Comparison of ENCODE assay signal across 1 worm cellular context in genomic region chrX:14161684-14162347, ce11.
TF ChIP-seq lines count a peak whose summit lies in the region.

lgc-25 (minus strand) TSS chrX:14161734.

TF ChIP-seq in whole organism, young adult, 124 proteins besides CTCF, POLR2A, EP300 and RAD21 (continued from another document):
- TF ChIP-seq ztf-28 (GFP tag; IDR thresholded peaks at IDR 0.05; lab: Robert Waterston, UW) (no peak), attf-3 (GFP tag; conservative IDR thresholded peaks at IDR 0.05; lab: Robert Waterston, UW) (no peak), F57A8.1 (GFP tag; optimal IDR thresholded peaks at IDR 0.05; lab: Kevin White, UChicago) (no peak), ceh-100 (GFP tag; IDR thresholded peaks at IDR 0.05; lab: Robert Waterston, UW) (no peak), tbx-9 (tag; optimal IDR thresholded peaks at IDR 0.05; lab: Kevin White, UChicago; ENCODE audit: borderline replicate concordance) (no peak), let-607 (tag; optimal IDR thresholded peaks at IDR 0.05; lab: Kevin White, UChicago) (peak in 1 of 2 experiments; percentile 65), ztf-18 (tag; optimal IDR thresholded peaks at IDR 0.05; lab: Kevin White, UChicago) (peak; percentile 72), C17E4.6 (GFP tag; IDR thresholded peaks at IDR 0.05; lab: Robert Waterston, UW) (no peak), F33H1.4 (GFP tag; IDR thresholded peaks at IDR 0.05; lab: Robert Waterston, UW) (no peak), zfh-2 (GFP tag; conservative IDR thresholded peaks at IDR 0.05; lab: Robert Waterston, UW) (no peak), madf-10 (tag; optimal IDR thresholded peaks at IDR 0.05; lab: Kevin White, UChicago) (peak; percentile 55), C06A6.2 (GFP tag; conservative IDR thresholded peaks at IDR 0.05; lab: Robert Waterston, UW) (no peak), nfyb-1 (GFP tag; IDR thresholded peaks at IDR 0.05; lab: Robert Waterston, UW) (peak; percentile 65), nhr-27 (tag; optimal IDR thresholded peaks at IDR 0.05; lab: Kevin White, UChicago) (no peak), nhr-179 (tag; optimal IDR thresholded peaks at IDR 0.05; lab: Kevin White, UChicago) (peak; percentile 50), him-1 (tag; optimal IDR thresholded peaks at IDR 0.05; lab: Kevin White, UChicago) (peak; percentile 83), ceh-27 (GFP tag; optimal IDR thresholded peaks at IDR 0.05; lab: Kevin White, UChicago) (no peak), T07F8.4 (tag; optimal IDR thresholded peaks at IDR 0.05; lab: Kevin White, UChicago) (peak; percentile 73), nhr-80 (tag; optimal IDR thresholded peaks at IDR 0.05; lab: Kevin White, UChicago) (no peak), ceh-79 (tag; optimal IDR thresholded peaks at IDR 0.05; lab: Kevin White, UChicago) (no peak), T26A5.8 (tag; optimal IDR thresholded peaks at IDR 0.05; lab: Kevin White, UChicago) (no peak), lag-1 (GFP tag; IDR thresholded peaks at IDR 0.05; lab: Robert Waterston, UW) (no peak), dpff-1 (tag; optimal IDR thresholded peaks at IDR 0.05; lab: Kevin White, UChicago) (no peak), aptf-2 (GFP tag; conservative IDR thresholded peaks at IDR 0.05; lab: Robert Waterston, UW) (no peak), sdz-38 (tag; optimal IDR thresholded peaks at IDR 0.05; lab: Kevin White, UChicago) (no peak), xnd-1 (tag; optimal IDR thresholded peaks at IDR 0.05; lab: Kevin White, UChicago) (no peak), ama-1 (optimal IDR thresholded peaks at IDR 0.05; lab: Kevin White, UChicago) (no peak), ama-1 (GFP tag; optimal IDR thresholded peaks at IDR 0.05; lab: Kevin White, UChicago) (peak in 1 of 2 experiments; percentile 53), madf-3 (GFP tag; IDR thresholded peaks at IDR 0.05; lab: Robert Waterston, UW) (no peak), B0336.3 (GFP tag; IDR thresholded peaks at IDR 0.05; lab: Robert Waterston, UW) (no peak), Y79H2A.3 (GFP tag; conservative IDR thresholded peaks at IDR 0.05; lab: Robert Waterston, UW) (no peak), rcor-1 (GFP tag; IDR thresholded peaks at IDR 0.05; lab: Robert Waterston, UW) (0 out of 2 replicates have a peak, but pooled peaks have one; percentile 45)
